Worm (Caenorhabditis elegans): ENCODE measurements around the gene F46F2.5.
A peak's percentile ranks its signal among the peaks of the same experiment; 100 is the strongest.

DNA sequence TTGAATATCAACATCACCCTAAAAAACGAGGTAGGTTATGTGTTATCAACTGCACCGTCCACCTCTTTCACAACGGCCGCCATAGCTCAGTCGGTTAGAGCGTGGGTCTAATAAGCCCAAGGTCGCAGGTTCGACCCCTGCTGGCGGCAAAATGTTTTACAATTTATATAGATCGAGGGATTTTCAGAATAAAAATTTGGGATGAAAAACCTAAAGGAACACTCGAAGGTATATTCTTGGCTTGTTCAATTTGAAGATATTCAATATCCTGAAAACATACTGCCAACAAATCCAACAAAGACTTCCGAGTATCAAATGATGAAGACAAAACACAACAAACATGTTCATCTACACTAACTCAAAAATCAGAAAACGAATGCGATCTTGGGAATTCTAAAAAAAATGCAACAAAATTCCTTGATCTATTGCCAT is 34.9 kb downstream of the F46F2.5 start:
- no peak for TF ChIP-seq zfh-2 (GFP tag; conservative IDR thresholded peaks at IDR 0.05)
- no peak for TF ChIP-seq C17E4.6 (GFP tag; IDR thresholded peaks at IDR 0.05)
- peak; percentile 68 for TF ChIP-seq F22D6.2 (tag; optimal IDR thresholded peaks at IDR 0.05)
- TF ChIP-seq snpc-3.4 (tag; optimal IDR thresholded peaks at IDR 0.05): peak; percentile 89
- TF ChIP-seq pha-4 (tag; optimal IDR thresholded peaks at IDR 0.05): no peak
- no peak for TF ChIP-seq nfya-1 (tag; optimal IDR thresholded peaks at IDR 0.05; ENCODE audit: borderline replicate concordance, insufficient read depth)
- TF ChIP-seq sptf-2 (GFP tag; optimal IDR thresholded peaks at IDR 0.05): no peak
- TF ChIP-seq snpc-1.3 (tag; optimal IDR thresholded peaks at IDR 0.05; ENCODE audit: insufficient read depth): peak; percentile 65
- TF ChIP-seq dpl-1 (GFP tag; optimal IDR thresholded peaks at IDR 0.05): peak; percentile 50
- peak; percentile 33 for TF ChIP-seq ztf-22 (GFP tag; optimal IDR thresholded peaks at IDR 0.05)

Data from whole organism, young adult.